Fruit fly (Drosophila melanogaster) whole organism, embryonic: ENCODE data around the gene Galphai.

Source experiments
- Bdp1 ChIP-seq: fragments of 200-800 bp; sonication (Bioruptor generic); optimal IDR thresholded peaks from 3 replicates; lab custom pipeline; 2016; ENCODE audit warnings: missing biosample characterization, missing genetic modification characterization
- Blimp-1 ChIP-seq: fragments of 200-800 bp; sonication (Bioruptor generic); optimal IDR thresholded peaks from 3 replicates; lab custom pipeline; 2018; ENCODE audit warnings: missing biosample characterization, missing genetic modification characterization, mild to moderate bottlenecking, moderate library complexity, missing genetic modification reagents
- CG10321 ChIP-seq: fragments of 200-800 bp; sonication (Bioruptor generic); IDR thresholded peaks from 2 replicates; pipeline ENCODE4 v1.3.6; 2022; ENCODE audit warnings: missing biosample characterization, missing genetic modification characterization
- CG10979 ChIP-seq: fragments of 200-800 bp; sonication (Bioruptor generic); optimal IDR thresholded peaks from 2 replicates; lab custom pipeline; 2018; ENCODE audit warnings: missing biosample characterization, mild to moderate bottlenecking, missing genetic modification characterization, moderate library complexity
- CG11398 ChIP-seq: fragments of 200-800 bp; sonication (Bioruptor generic); optimal IDR thresholded peaks from 2 replicates; lab custom pipeline; 2016; ENCODE audit warnings: missing biosample characterization, missing genetic modification characterization
- CG12071 ChIP-seq: fragments of 200-800 bp; sonication (Bioruptor generic); optimal IDR thresholded peaks from 3 replicates; lab custom pipeline; 2018; ENCODE audit warnings: missing biosample characterization, mild to moderate bottlenecking, missing genetic modification characterization
- CG13624 ChIP-seq: fragments of 200-800 bp; sonication (Bioruptor generic); optimal IDR thresholded peaks from 2 replicates; lab custom pipeline; 2016; ENCODE audit warnings: missing biosample characterization, missing genetic modification characterization
- CG13775 ChIP-seq: fragments of 200-800 bp; sonication (Bioruptor generic); optimal IDR thresholded peaks from 3 replicates; lab custom pipeline; 2017; ENCODE audit warnings: missing biosample characterization, mild to moderate bottlenecking, missing genetic modification characterization
- CG14050 ChIP-seq: fragments of 200-800 bp; sonication (Bioruptor generic); IDR thresholded peaks from 3 replicates; pipeline ENCODE4 v1.3.6; 2022; ENCODE audit warnings: missing biosample characterization, missing genetic modification characterization
- CG1529 ChIP-seq: fragments of 200-800 bp; sonication (Bioruptor generic); optimal IDR thresholded peaks from 3 replicates; lab custom pipeline; 2018; ENCODE audit warnings: missing biosample characterization, missing genetic modification characterization
- CG16815 ChIP-seq: fragments of 200-800 bp; sonication (Bioruptor generic); optimal IDR thresholded peaks from 3 replicates; lab custom pipeline; 2017; ENCODE audit warnings: missing biosample characterization, mild to moderate bottlenecking, missing genetic modification characterization
- CG17359 ChIP-seq: fragments of 200-800 bp; sonication (Bioruptor generic); optimal IDR thresholded peaks from 3 replicates; lab custom pipeline; 2018; ENCODE audit warnings: missing biosample characterization, mild to moderate bottlenecking, missing genetic modification characterization, moderate library complexity
- CG17612 ChIP-seq: fragments of 200-800 bp; sonication (Bioruptor generic); IDR thresholded peaks from 2 replicates; pipeline ENCODE4 v1.3.6; 2022; ENCODE audit warnings: missing biosample characterization, missing genetic modification characterization
- CG17829 ChIP-seq: fragments of 200-800 bp; optimal IDR thresholded peaks from 2 replicates; lab custom pipeline; 2019; ENCODE audit warnings: missing biosample characterization, mild to moderate bottlenecking, missing genetic modification characterization, moderate library complexity
- CG18262 ChIP-seq: fragments of 200-800 bp; optimal IDR thresholded peaks from 3 replicates; lab custom pipeline; 2019; ENCODE audit warnings: missing biosample characterization, mild to moderate bottlenecking, missing genetic modification characterization, moderate library complexity
- CG18619 ChIP-seq: fragments of 200-800 bp; sonication (Bioruptor generic); optimal IDR thresholded peaks from 3 replicates; lab custom pipeline; 2017; ENCODE audit warnings: missing biosample characterization, mild to moderate bottlenecking, missing genetic modification characterization
- CG2202 ChIP-seq: fragments of 200-800 bp; sonication (Bioruptor generic); optimal IDR thresholded peaks from 2 replicates; lab custom pipeline; 2018; ENCODE audit warnings: missing biosample characterization, mild to moderate bottlenecking, missing genetic modification characterization
- CG31388 ChIP-seq: fragments of 200-800 bp; sonication (Bioruptor generic); optimal IDR thresholded peaks from 2 replicates; lab custom pipeline; 2016; ENCODE audit warnings: missing biosample characterization, missing genetic modification characterization
- CG32532 ChIP-seq: fragments of 200-800 bp; sonication (Bioruptor generic); IDR thresholded peaks from 2 replicates; pipeline ENCODE4 v1.3.6; 2022; ENCODE audit warnings: missing biosample characterization, missing genetic modification characterization
- CG3281 ChIP-seq: fragments of 200-800 bp; sonication (Bioruptor generic); optimal IDR thresholded peaks from 3 replicates; lab custom pipeline; 2017; ENCODE audit warnings: missing biosample characterization, mild to moderate bottlenecking, missing genetic modification characterization
- CG3407 ChIP-seq: fragments of 200-800 bp; sonication (Bioruptor generic); optimal IDR thresholded peaks from 2 replicates; lab custom pipeline; 2018; ENCODE audit warnings: missing biosample characterization, mild to moderate bottlenecking, missing genetic modification characterization
- CG3838 ChIP-seq: fragments of 200-800 bp; sonication (Bioruptor generic); optimal IDR thresholded peaks from 3 replicates; lab custom pipeline; 2016; ENCODE audit warnings: missing biosample characterization, missing genetic modification characterization
- CG6683 ChIP-seq: fragments of 200-800 bp; sonication (Bioruptor generic); optimal IDR thresholded peaks from 2 replicates; lab custom pipeline; 2017; ENCODE audit warnings: missing biosample characterization, mild to moderate bottlenecking, missing genetic modification characterization, missing genetic modification reagents
- CG7786 ChIP-seq: fragments of 200-800 bp; sonication (Bioruptor generic); optimal IDR thresholded peaks from 2 replicates; lab custom pipeline; 2016; ENCODE audit warnings: missing biosample characterization, missing genetic modification characterization
- CG8944 ChIP-seq: fragments of 200-800 bp; sonication (Bioruptor generic); optimal IDR thresholded peaks from 3 replicates; lab custom pipeline; 2016; ENCODE audit warnings: missing biosample characterization, missing genetic modification characterization
- Doc3 ChIP-seq: fragments of 200-800 bp; sonication (Bioruptor generic); IDR thresholded peaks from 3 replicates; pipeline ENCODE4 v1.3.6; 2022; ENCODE audit warnings: missing biosample characterization, missing genetic modification characterization; ENCODE audit not compliant: partially characterized antibody
- Fer1 ChIP-seq: fragments of 200-800 bp; sonication (Bioruptor generic); optimal IDR thresholded peaks from 2 replicates; lab custom pipeline; 2017; ENCODE audit warnings: missing biosample characterization, mild to moderate bottlenecking, missing genetic modification characterization
- Hand ChIP-seq: fragments of 200-800 bp; sonication (Bioruptor generic); optimal IDR thresholded peaks from 2 replicates; lab custom pipeline; 2017; ENCODE audit warnings: mild to moderate bottlenecking, missing biosample characterization, missing genetic modification reagents, missing genetic modification characterization
- Hmx ChIP-seq: fragments of 200-800 bp; sonication (Bioruptor generic); optimal IDR thresholded peaks from 2 replicates; lab custom pipeline; 2016; ENCODE audit warnings: missing biosample characterization, missing genetic modification characterization
- Ptx1 ChIP-seq: fragments of 200-800 bp; sonication (Bioruptor generic); IDR thresholded peaks from 2 replicates; pipeline ENCODE4 v1.3.6; 2022; ENCODE audit warnings: missing biosample characterization, missing genetic modification characterization
- Spps ChIP-seq: fragments of 200-800 bp; sonication (Bioruptor generic); optimal IDR thresholded peaks from 2 replicates; lab custom pipeline; 2018; ENCODE audit warnings: missing biosample characterization, mild to moderate bottlenecking, missing genetic modification characterization
- ab ChIP-seq: fragments of 200-800 bp; sonication (Bioruptor generic); optimal IDR thresholded peaks from 2 replicates; lab custom pipeline; 2016; ENCODE audit warnings: missing biosample characterization, missing genetic modification characterization
- az2 ChIP-seq: fragments of 200-800 bp; sonication (Bioruptor generic); optimal IDR thresholded peaks from 3 replicates; lab custom pipeline; 2016; ENCODE audit warnings: missing biosample characterization, missing genetic modification characterization
- bigmax ChIP-seq: fragments of 200-800 bp; sonication (Bioruptor generic); optimal IDR thresholded peaks from 2 replicates; lab custom pipeline; 2018; ENCODE audit warnings: missing biosample characterization, mild to moderate bottlenecking, missing genetic modification characterization
- chn ChIP-seq: fragments of 200-800 bp; sonication (Bioruptor generic); optimal IDR thresholded peaks from 2 replicates; lab custom pipeline; 2016; ENCODE audit warnings: missing biosample characterization, missing genetic modification characterization
- danr ChIP-seq: fragments of 200-800 bp; sonication (Bioruptor generic); IDR thresholded peaks from 2 replicates; pipeline ENCODE4 v1.3.6; 2022; ENCODE audit warnings: missing biosample characterization, missing genetic modification characterization
- disco-r ChIP-seq: fragments of 200-800 bp; sonication (Bioruptor generic); optimal IDR thresholded peaks from 2 replicates; lab custom pipeline; 2016; ENCODE audit warnings: missing biosample characterization, missing genetic modification characterization
- emc ChIP-seq: fragments of 200-800 bp; sonication (Bioruptor generic); optimal IDR thresholded peaks from 2 replicates; lab custom pipeline; 2016; ENCODE audit warnings: missing biosample characterization, missing genetic modification characterization
- eve ChIP-seq, 2 experiments: fragments of >200 bp; optimal IDR thresholded peaks; 2 replicates each; lab custom pipeline; 2017; ENCODE audit warnings: missing biosample characterization in 2 of 2, missing genetic modification characterization in 2 of 2
- fru ChIP-seq: fragments of >200 bp; optimal IDR thresholded peaks from 2 replicates; lab custom pipeline; 2017
- fu2 ChIP-seq: fragments of 200-800 bp; sonication (Bioruptor generic); optimal IDR thresholded peaks from 2 replicates; lab custom pipeline; 2016; ENCODE audit warnings: missing biosample characterization, missing genetic modification characterization
- gro ChIP-seq: fragments of 200-800 bp; sonication (Bioruptor generic); optimal IDR thresholded peaks from 2 replicates; lab custom pipeline; 2016; ENCODE audit warnings: missing biosample characterization, missing genetic modification characterization
- hkb ChIP-seq, 2 experiments: fragments of 200-800 bp in 1 of 2; fragments of >200 bp in 1 of 2; sonication (Bioruptor generic) in 1 of 2; IDR thresholded peaks in 1 of 2; optimal IDR thresholded peaks in 1 of 2; 2 replicates each; pipeline versions ENCODE4 v1.3.6 to Lab custom; 2017 to 2022; ENCODE audit warnings: missing biosample characterization in 1 of 2, missing genetic modification characterization in 1 of 2
- nmo ChIP-seq: fragments of 200-800 bp; sonication (Bioruptor generic); optimal IDR thresholded peaks from 2 replicates; lab custom pipeline; 2018; ENCODE audit warnings: missing biosample characterization, mild to moderate bottlenecking, missing genetic modification characterization, moderate library complexity
- oc ChIP-seq: fragments of 200-800 bp; sonication (Bioruptor generic); optimal IDR thresholded peaks from 2 replicates; lab custom pipeline; 2018; ENCODE audit warnings: missing biosample characterization, mild to moderate bottlenecking, missing genetic modification characterization, moderate library complexity
- pita ChIP-seq: fragments of 200-800 bp; sonication (Bioruptor generic); optimal IDR thresholded peaks from 2 replicates; lab custom pipeline; 2017; ENCODE audit warnings: missing biosample characterization, mild to moderate bottlenecking, missing genetic modification characterization
- pum ChIP-seq: fragments of 200-800 bp; sonication (Bioruptor generic); optimal IDR thresholded peaks from 2 replicates; lab custom pipeline; 2016; ENCODE audit warnings: missing biosample characterization, missing genetic modification characterization
- sc ChIP-seq, 3 experiments: fragments of >200 bp in 2 of 3; fragments of 200-800 bp in 1 of 3; sonication (Bioruptor generic) in 1 of 3; optimal IDR thresholded peaks; 2 replicates in 2 of 3; 3 replicates in 1 of 3; lab custom pipeline; 2017; ENCODE audit warnings: mild to moderate bottlenecking in 1 of 3, missing biosample characterization in 1 of 3, missing genetic modification characterization in 1 of 3, missing genetic modification reagents in 1 of 3
- sisA ChIP-seq: fragments of 200-800 bp; sonication (Bioruptor generic); IDR thresholded peaks from 2 replicates; pipeline ENCODE4 v1.3.6; 2022; ENCODE audit warnings: missing biosample characterization, missing genetic modification characterization
- sr ChIP-seq: fragments of 200-800 bp; sonication (Bioruptor generic); IDR thresholded peaks from 3 replicates; pipeline ENCODE4 v1.3.6; 2022; ENCODE audit warnings: missing biosample characterization, missing genetic modification characterization
- vvl ChIP-seq: fragments of 200-800 bp; sonication (Bioruptor generic); IDR thresholded peaks from 2 replicates; pipeline ENCODE4 v1.3.6; 2022; ENCODE audit warnings: missing biosample characterization, missing genetic modification characterization

The Galphai gene

DNA sequence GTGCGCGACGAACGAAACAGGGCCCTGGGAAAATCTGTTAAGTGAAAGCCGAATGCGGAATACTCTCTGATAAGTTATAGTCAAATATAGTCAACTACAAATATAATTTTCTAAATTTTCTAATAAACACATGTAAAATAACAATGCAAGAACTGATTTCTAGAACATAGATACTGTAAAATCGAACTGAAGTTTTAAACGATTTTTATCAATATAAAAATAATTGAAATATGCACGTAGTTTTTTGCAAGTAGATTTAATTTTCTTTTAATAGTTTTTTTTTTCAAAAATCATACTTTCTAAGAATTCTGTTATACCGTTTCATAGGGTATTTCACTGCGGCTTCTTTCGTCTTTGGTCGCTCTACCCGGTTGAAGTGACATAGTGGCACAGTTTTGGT is 28.5 kb upstream of the Galphai start (continued):
- TF ChIP-seq CG31388 (GFP tag; lab: Kevin White, UChicago) (no peak), Ptx1 (GFP tag; lab: Robert Waterston, UW) (peak; percentile 77), fu2 (peak; percentile 13), CG3281 (GFP tag; lab: Kevin White, UChicago) (peak; percentile 83), CG12071 (GFP tag; lab: Kevin White, UChicago) (peak; percentile 19), CG10979 (tag; lab: Kevin White, UChicago) (peak; percentile 93), CG13624 (GFP tag; lab: Kevin White, UChicago) (peak; percentile 30), CG6683 (GFP tag; lab: Kevin White, UChicago) (peak; percentile 73), CG17359 (tag; lab: Kevin White, UChicago) (peak; percentile 90), Spps (peak; percentile 69), fru (lab: Kevin White, UChicago) (no peak), CG17612 (GFP tag; lab: Robert Waterston, UW) (no peak), CG3407 (GFP tag; lab: Kevin White, UChicago) (peak; percentile 55), gro (GFP tag; lab: Kevin White, UChicago) (no peak), disco-r (GFP tag; lab: Kevin White, UChicago) (no peak), danr (GFP tag; lab: Robert Waterston, UW) (peak; percentile 67), pita (GFP tag; lab: Kevin White, UChicago) (no peak), bigmax (GFP tag; lab: Kevin White, UChicago) (no peak), nmo (GFP tag; lab: Kevin White, UChicago) (peak; percentile 96), Bdp1 (GFP tag; lab: Kevin White, UChicago) (peak; percentile 36), Hand (peak; percentile 56), ab (no peak), CG16815 (GFP tag; lab: Kevin White, UChicago) (peak; percentile 63), vvl (peak; percentile 81), eve (GFP tag; optimal IDR thresholded peaks at IDR 0.05; lab: Kevin White, UChicago) (peak in 1 of 2 experiments; percentile 89), CG32532 (GFP tag; lab: Robert Waterston, UW) (peak; percentile 49; the same call in 1 of the 2 replicates), Fer1 (GFP tag; lab: Kevin White, UChicago) (peak; percentile 90), sr (GFP tag; lab: Robert Waterston, UW) (no peak), CG11398 (GFP tag; lab: Kevin White, UChicago) (no peak), CG10321 (GFP tag; lab: Robert Waterston, UW) (no peak), oc (tag; lab: Kevin White, UChicago) (peak; percentile 87), CG8944 (peak; percentile 7), sc (optimal IDR thresholded peaks at IDR 0.05; lab: Kevin White, UChicago) (no peak), sc (GFP tag; optimal IDR thresholded peaks at IDR 0.05; lab: Kevin White, UChicago) (peak; percentile 73), Blimp-1 (GFP tag; lab: Kevin White, UChicago) (peak; percentile 93), CG18262 (peak; percentile 88), sisA (peak; percentile 66), emc (no peak), CG13775 (peak; percentile 48), CG14050 (GFP tag; lab: Robert Waterston, UW) (peak; percentile 64), CG7786 (GFP tag; lab: Kevin White, UChicago) (peak; percentile 20), Hmx (GFP tag; lab: Kevin White, UChicago) (peak; percentile 51), pum (GFP tag; lab: Kevin White, UChicago) (peak; percentile 44), CG2202 (tag; lab: Kevin White, UChicago) (peak; percentile 50), hkb (optimal IDR thresholded peaks at IDR 0.05; lab: Kevin White, UChicago) (no peak), hkb (GFP tag; IDR thresholded peaks at IDR 0.05; lab: Robert Waterston, UW) (peak; percentile 81), CG17829 (tag; lab: Kevin White, UChicago) (peak; percentile 65), chn (peak; percentile 11), Doc3 (GFP tag; lab: Robert Waterston, UW) (no peak), CG1529 (GFP tag; lab: Kevin White, UChicago) (peak; percentile 87), CG18619 (GFP tag; lab: Kevin White, UChicago) (peak; percentile 79), CG3838 (peak; percentile 45), az2 (peak; percentile 79)
